Worm (Caenorhabditis elegans) whole organism, L1 larva: ENCODE results near the gene T10B5.8.
A peak's percentile ranks its signal among the peaks of the same experiment; 100 is the strongest.
"Not testable (repeated sequence)": the region's sequence is repeated elsewhere in the genome, so short reads cannot be mapped to it uniquely, and the experiment has no call there.

Experiments
- C04F5.9 ChIP-seq: sonication (generic microtip); optimal IDR thresholded peaks from 2 replicates; lab custom pipeline; 2016; ENCODE audit warnings: missing genetic modification characterization, missing compliant biosample characterization
- C16A3.4 ChIP-seq: fragments of 150-350 bp; optimal IDR thresholded peaks from 2 replicates; lab custom pipeline; 2014; ENCODE audit warnings: missing biosample characterization, missing genetic modification characterization
- Y116A8C.19 ChIP-seq: sonication (generic microtip); optimal IDR thresholded peaks from 2 replicates; lab custom pipeline; 2016; ENCODE audit warnings: missing compliant biosample characterization, missing genetic modification characterization, borderline replicate concordance
- ama-1 ChIP-seq: fragments of 150-350 bp; optimal IDR thresholded peaks from 2 replicates; lab custom pipeline; 2014
- ceh-82 ChIP-seq, 3 experiments: fragments of 150-350 bp in 1 of 3; sonication (generic microtip) in 2 of 3; optimal IDR thresholded peaks; 2 replicates each; lab custom pipeline; 2014 to 2017; ENCODE audit warnings: missing biosample characterization in 3 of 3, missing genetic modification characterization in 3 of 3
- ces-1 ChIP-seq: fragments of 150-350 bp; optimal IDR thresholded peaks from 2 replicates; lab custom pipeline; 2014; ENCODE audit warnings: missing biosample characterization, missing genetic modification reagents, missing genetic modification characterization
- dpl-1 ChIP-seq, 3 experiments: fragments of 150-350 bp in 2 of 3; sonication (generic microtip) in 1 of 3; optimal IDR thresholded peaks; 2 replicates each; lab custom pipeline; 2014 to 2017; ENCODE audit warnings: missing biosample characterization in 3 of 3, missing genetic modification characterization in 3 of 3, missing genetic modification reagents in 3 of 3
- dsc-1 ChIP-seq: sonication (generic microtip); optimal IDR thresholded peaks from 2 replicates; lab custom pipeline; 2016; ENCODE audit warnings: mild to moderate bottlenecking, missing genetic modification characterization, missing compliant biosample characterization
- efl-1 ChIP-seq, 4 experiments: fragments of 150-350 bp; optimal IDR thresholded peaks in 3 of 4; peaks in 1 of 4; 1 replicate in 1 of 4; 2 replicates in 3 of 4; lab custom pipeline; 2014; ENCODE audit warnings: missing biosample characterization in 2 of 4, missing genetic modification characterization in 2 of 4, missing genetic modification reagents in 2 of 4
- elt-2 ChIP-seq: sonication (generic microtip); optimal IDR thresholded peaks from 2 replicates; lab custom pipeline; 2016; ENCODE audit warnings: missing genetic modification characterization, mild to moderate bottlenecking, inconsistent platforms, missing compliant biosample characterization, missing genetic modification reagents
- ets-5 ChIP-seq: fragments of 200-800 bp; sonication (Bioruptor generic); IDR thresholded peaks from 2 replicates; pipeline ENCODE4 v1.3.6; 2022; ENCODE audit warnings: missing genetic modification characterization, missing compliant biosample characterization
- fkh-10 ChIP-seq: sonication (generic microtip); optimal IDR thresholded peaks from 2 replicates; lab custom pipeline; 2017; ENCODE audit warnings: missing biosample characterization, missing genetic modification reagents, missing genetic modification characterization
- fos-1 ChIP-seq: fragments of 150-350 bp; optimal IDR thresholded peaks from 2 replicates; lab custom pipeline; 2014; ENCODE audit warnings: missing biosample characterization, missing genetic modification characterization
- irx-1 ChIP-seq: sonication (generic microtip); optimal IDR thresholded peaks from 2 replicates; lab custom pipeline; 2016; ENCODE audit warnings: missing genetic modification characterization, missing compliant biosample characterization
- jun-1 ChIP-seq: fragments of 150-350 bp; optimal IDR thresholded peaks from 2 replicates; lab custom pipeline; 2014; ENCODE audit warnings: missing biosample characterization, missing genetic modification reagents, missing genetic modification characterization
- lin-35 ChIP-seq, 2 experiments: fragments of 150-350 bp; optimal IDR thresholded peaks; 2 replicates each; lab custom pipeline; 2014; ENCODE audit warnings: missing biosample characterization in 2 of 2, missing genetic modification characterization in 2 of 2, missing genetic modification reagents in 2 of 2
- lir-3 ChIP-seq: sonication (generic microtip); optimal IDR thresholded peaks from 2 replicates; lab custom pipeline; 2016; ENCODE audit warnings: mild to moderate bottlenecking, missing genetic modification characterization, moderate library complexity, missing compliant biosample characterization; ENCODE audit not compliant: poor library complexity
- lsy-2 ChIP-seq, 2 experiments: fragments of 150-350 bp; optimal IDR thresholded peaks; 2 replicates each; lab custom pipeline; 2014; ENCODE audit warnings: missing biosample characterization in 2 of 2, missing genetic modification characterization in 2 of 2
- mdl-1 ChIP-seq, 2 experiments: fragments of 150-350 bp; optimal IDR thresholded peaks; 2 replicates each; lab custom pipeline; 2014 to 2017; ENCODE audit warnings: missing biosample characterization in 2 of 2, missing genetic modification characterization in 2 of 2, inconsistent platforms in 1 of 2
- mep-1 ChIP-seq: fragments of 150-350 bp; optimal IDR thresholded peaks from 2 replicates; lab custom pipeline; 2014; ENCODE audit warnings: missing biosample characterization, missing genetic modification characterization
- nhr-19 ChIP-seq: fragments of 200-800 bp; sonication (Bioruptor generic); conservative IDR thresholded peaks from 2 replicates; pipeline ENCODE4 v1.3.6; 2022; ENCODE audit warnings: missing genetic modification characterization, missing compliant biosample characterization
- nhr-20 ChIP-seq: sonication (generic microtip); optimal IDR thresholded peaks from 2 replicates; lab custom pipeline; 2016; ENCODE audit warnings: mild to moderate bottlenecking, missing genetic modification characterization, missing compliant biosample characterization
- nhr-237 ChIP-seq: fragments of 150-350 bp; optimal IDR thresholded peaks from 2 replicates; lab custom pipeline; 2014; ENCODE audit warnings: missing biosample characterization, missing genetic modification characterization
- nhr-47 ChIP-seq: sonication (generic microtip); optimal IDR thresholded peaks from 2 replicates; lab custom pipeline; 2016; ENCODE audit warnings: mild to moderate bottlenecking, missing genetic modification characterization, moderate library complexity, missing compliant biosample characterization
- nhr-84 ChIP-seq: sonication (generic microtip); optimal IDR thresholded peaks from 2 replicates; lab custom pipeline; 2017; ENCODE audit warnings: missing biosample characterization, missing genetic modification characterization
- nhr-85 ChIP-seq: sonication (generic microtip); peaks from one replicate; lab custom pipeline; 2016; ENCODE audit warnings: missing genetic modification characterization, inconsistent platforms, missing compliant biosample characterization
- nhr-90 ChIP-seq: sonication (generic microtip); optimal IDR thresholded peaks from 2 replicates; lab custom pipeline; 2016; ENCODE audit warnings: mild to moderate bottlenecking, missing genetic modification characterization, missing compliant biosample characterization; ENCODE audit not compliant: poor library complexity
- pax-3 ChIP-seq: fragments of 200-800 bp; sonication (Bioruptor generic); optimal IDR thresholded peaks from 2 replicates; lab custom pipeline; 2018; ENCODE audit warnings: mild to moderate bottlenecking, missing genetic modification characterization, moderate library complexity, missing compliant biosample characterization
- rnt-1 ChIP-seq: sonication (generic microtip); optimal IDR thresholded peaks from 2 replicates; lab custom pipeline; 2016; ENCODE audit warnings: mild to moderate bottlenecking, missing genetic modification characterization, moderate library complexity, missing compliant biosample characterization
- skn-1 ChIP-seq: fragments of 150-350 bp; optimal IDR thresholded peaks from 2 replicates; lab custom pipeline; 2014; ENCODE audit warnings: missing biosample characterization, missing genetic modification characterization
- snpc-4 ChIP-seq: fragments of 150-350 bp; optimal IDR thresholded peaks from 2 replicates; lab custom pipeline; 2014; ENCODE audit warnings: missing biosample characterization, missing genetic modification characterization
- snu-23 ChIP-seq: sonication (generic microtip); optimal IDR thresholded peaks from 2 replicates; lab custom pipeline; 2016; ENCODE audit warnings: missing genetic modification characterization, missing compliant biosample characterization
- swsn-7 ChIP-seq: sonication (generic microtip); optimal IDR thresholded peaks from 2 replicates; lab custom pipeline; 2016; ENCODE audit warnings: missing genetic modification characterization, missing compliant biosample characterization
- tbx-2 ChIP-seq: sonication (generic microtip); optimal IDR thresholded peaks from 2 replicates; lab custom pipeline; 2016; ENCODE audit warnings: missing genetic modification characterization, missing compliant biosample characterization
- unc-130 ChIP-seq: fragments of 150-350 bp; optimal IDR thresholded peaks from 2 replicates; lab custom pipeline; 2017; ENCODE audit warnings: missing biosample characterization, missing genetic modification characterization, inconsistent platforms
- vab-15 ChIP-seq: sonication (generic microtip); optimal IDR thresholded peaks from 2 replicates; lab custom pipeline; 2017; ENCODE audit warnings: missing genotype, mild to moderate bottlenecking, missing genetic modification characterization, missing compliant biosample characterization
- xbp-1 ChIP-seq: sonication (generic microtip); optimal IDR thresholded peaks from 2 replicates; lab custom pipeline; 2016; ENCODE audit warnings: missing genetic modification characterization, missing compliant biosample characterization
- zag-1 ChIP-seq: fragments of 150-350 bp; optimal IDR thresholded peaks from 2 replicates; lab custom pipeline; 2014; ENCODE audit warnings: missing biosample characterization, missing genetic modification characterization
- ztf-11 ChIP-seq, 2 experiments: sonication (generic microtip); optimal IDR thresholded peaks; 2 replicates each; lab custom pipeline; 2016 to 2017; ENCODE audit warnings: missing genetic modification characterization in 2 of 2, missing biosample characterization in 1 of 2, missing compliant biosample characterization in 1 of 2
- ztf-4 ChIP-seq: fragments of 150-350 bp; optimal IDR thresholded peaks from 2 replicates; lab custom pipeline; 2014; ENCODE audit warnings: missing biosample characterization, missing genetic modification characterization

Gene T10B5.8

DNA sequence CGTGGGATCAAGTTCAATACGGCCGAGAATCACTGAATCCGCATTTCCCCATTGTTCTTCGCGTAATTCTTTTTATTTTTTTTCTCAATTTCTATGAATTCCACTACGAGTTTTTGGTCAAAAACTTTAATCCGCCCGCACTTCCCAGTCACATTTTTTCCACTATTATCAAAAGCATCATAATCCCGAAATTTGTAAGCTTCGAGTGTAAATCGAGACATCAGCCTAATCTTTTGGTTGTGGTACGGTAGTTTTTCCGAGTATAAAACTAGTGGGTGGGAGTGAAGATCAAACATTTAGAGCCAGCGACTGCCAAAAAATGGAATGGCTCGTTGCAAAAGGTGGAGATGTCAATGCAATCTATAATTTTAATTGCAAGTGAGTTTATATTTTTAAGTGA lies 34.7 kb upstream of the T10B5.8 start, which contains the start of gene srt-42:
TSS of gene srt-42 (plus strand) at position 301 of the 400 bp plus-strand sequence.
- TF ChIP-seq C04F5.9 (tag; lab: Kevin White, UChicago), result no peak
- TF ChIP-seq ztf-4 (tag; lab: Kevin White, UChicago), result no peak
- no peak for TF ChIP-seq nhr-237
- no peak for TF ChIP-seq elt-2 (tag; lab: Kevin White, UChicago)
- TF ChIP-seq nhr-47 (tag; lab: Kevin White, UChicago), result no peak
- no peak for TF ChIP-seq dsc-1
- TF ChIP-seq mep-1, result no peak
- TF ChIP-seq rnt-1, result no peak
- TF ChIP-seq ama-1 (lab: Kevin White, UChicago), result no peak
- TF ChIP-seq nhr-84 (tag; lab: Kevin White, UChicago), result no peak
- TF ChIP-seq jun-1 (tag; lab: Kevin White, UChicago), result no peak
- no peak for TF ChIP-seq fkh-10 (GFP tag; lab: Kevin White, UChicago)
- TF ChIP-seq zag-1, result no peak
- TF ChIP-seq unc-130 (tag; lab: Kevin White, UChicago), result no peak
- no peak for TF ChIP-seq lir-3 (tag; lab: Kevin White, UChicago)

ce11 chrV:1811035-1811434 lies 30.8 kb upstream of the T10B5.8 start, which contains the start of gene Y46H3A.4:
Y46H3A.4 (minus strand) TSS chrV:1811135.
- TF ChIP-seq C16A3.4 (tag; lab: Kevin White, UChicago), result no peak

ce11 chrV:1814784-1815183 lies 27.1 kb upstream of the T10B5.8 start, which contains the start of gene Y46H3A.5:
Y46H3A.5 (minus strand) TSS chrV:1814884.
- not testable (repeated sequence) for TF ChIP-seq ces-1 (GFP tag; lab: Kevin White, UChicago); lsy-2 (tag; optimal IDR thresholded peaks at IDR 0.05; lab: Kevin White, UChicago); swsn-7

DNA sequence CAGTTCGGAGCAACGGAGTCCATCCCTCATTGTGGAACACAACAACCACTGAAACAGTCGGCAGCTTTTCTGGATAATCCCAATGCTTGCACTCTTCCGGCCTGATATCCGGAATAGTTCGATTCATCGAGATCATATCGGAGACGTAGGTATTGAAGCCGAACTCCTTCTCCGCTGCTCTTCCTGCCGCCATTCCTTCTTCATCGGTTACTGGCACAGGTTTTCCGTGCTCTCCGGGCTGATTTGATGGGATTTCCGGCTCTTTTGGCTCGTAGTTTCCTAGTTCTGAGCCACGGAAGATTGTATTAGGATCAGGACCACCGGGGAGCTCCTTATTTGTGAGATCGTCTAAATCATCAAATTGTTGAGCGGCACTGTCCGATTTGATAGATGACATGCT lies 21.8 kb upstream of the T10B5.8 start:
- no peak for TF ChIP-seq ets-5 (GFP tag; lab: Robert Waterston, UW)
- no peak for TF ChIP-seq elt-2 (tag; lab: Kevin White, UChicago)
- TF ChIP-seq jun-1 (tag; lab: Kevin White, UChicago), result no peak
- no peak for TF ChIP-seq tbx-2
- TF ChIP-seq Y116A8C.19 (tag; lab: Kevin White, UChicago), result no peak
- no peak for TF ChIP-seq fos-1 (tag; lab: Kevin White, UChicago)
- no peak for TF ChIP-seq mdl-1 (tag; optimal IDR thresholded peaks at IDR 0.05; lab: Kevin White, UChicago)
- TF ChIP-seq irx-1 (tag; lab: Kevin White, UChicago), result no peak
- TF ChIP-seq snpc-4 (tag; lab: Kevin White, UChicago), result no peak
- TF ChIP-seq, all 84 proteins: peak for 0

DNA sequence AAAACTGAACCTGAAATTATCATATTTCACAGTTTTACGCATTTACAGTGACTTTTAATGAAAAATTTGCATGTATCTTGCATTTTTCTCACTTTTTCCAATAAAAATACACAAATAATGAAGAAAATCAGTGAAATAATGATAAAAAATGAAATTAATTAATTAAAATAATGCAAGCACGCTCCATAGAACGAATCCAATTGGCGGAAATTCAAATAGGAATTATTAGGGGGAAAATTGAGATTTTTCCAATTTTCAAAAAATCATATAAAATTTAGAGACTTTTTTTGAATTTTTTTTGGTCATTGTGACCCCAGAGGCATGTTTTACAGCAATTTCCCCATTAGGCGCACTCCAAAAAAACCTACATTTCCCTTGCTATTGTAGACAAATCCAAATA lies 21.1 kb upstream of the T10B5.8 start:
- TF ChIP-seq ztf-11 (tag; optimal IDR thresholded peaks at IDR 0.05; lab: Kevin White, UChicago) (no peak), dpl-1 (GFP tag; optimal IDR thresholded peaks at IDR 0.05; lab: Kevin White, UChicago) (peak in 1 of 3 experiments; percentile 2), lin-35 (GFP tag; optimal IDR thresholded peaks at IDR 0.05; lab: Kevin White, UChicago) (peak in 1 of 2 experiments; percentile 1), efl-1 (optimal IDR thresholded peaks at IDR 0.05; lab: Kevin White, UChicago) (peak in 1 of 2 experiments; percentile 2), efl-1 (GFP tag; optimal IDR thresholded peaks at IDR 0.05 in 1 of 2; lab: Kevin White, UChicago) (peak; percentile 35 to 94)
- TF ChIP-seq, all 84 proteins: peak for 3

DNA sequence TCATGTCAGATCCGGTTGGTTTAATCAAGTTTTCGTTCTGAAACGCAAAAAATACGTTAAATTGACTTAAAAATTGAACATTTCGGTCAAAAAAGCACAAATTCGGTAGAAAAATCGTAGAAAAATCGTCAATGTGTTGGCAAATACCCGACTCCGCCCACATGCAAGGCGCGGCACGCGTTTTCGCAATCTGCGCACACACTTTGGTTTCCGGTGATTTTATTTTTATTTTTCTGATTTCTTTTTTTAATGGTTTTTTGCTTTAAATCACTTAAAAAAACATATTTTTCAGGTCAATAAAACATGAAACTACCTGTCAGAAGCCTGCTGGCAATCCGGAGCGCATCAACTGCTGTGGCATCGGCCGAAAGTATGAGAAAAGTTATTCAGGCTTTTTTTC lies 20.6 kb upstream of the T10B5.8 start, which contains the start of the genes gly-7 and mrpl-39:
TSS of gene gly-7 (minus strand) at position 37 of the 400 bp plus-strand sequence.
TSS of gene mrpl-39 (plus strand) at position 293 of the 400 bp plus-strand sequence.
- peak; percentile 21 to 52 for TF ChIP-seq efl-1 (optimal IDR thresholded peaks at IDR 0.05; lab: Kevin White, UChicago)
- TF ChIP-seq efl-1 (GFP tag; optimal IDR thresholded peaks at IDR 0.05 in 1 of 2; lab: Kevin White, UChicago), result peak; percentile 45 to 93
- TF ChIP-seq nhr-90 (tag; lab: Kevin White, UChicago), result peak; percentile 2
- TF ChIP-seq nhr-20 (tag; lab: Kevin White, UChicago), result peak; percentile 30
- TF ChIP-seq unc-130 (tag; lab: Kevin White, UChicago), result peak; percentile 20
- no peak; the same call in 1 of the 2 replicates for TF ChIP-seq nhr-19 (GFP tag; lab: Robert Waterston, UW)
- TF ChIP-seq rnt-1, result peak; percentile 53
- TF ChIP-seq ceh-82 (tag; optimal IDR thresholded peaks at IDR 0.05; lab: Kevin White, UChicago), result peak in 1 of 3 experiments; percentile 27
- peak; percentile 6 for TF ChIP-seq nhr-85 (tag; lab: Kevin White, UChicago)
- peak in 1 of 2 experiments; percentile 27 for TF ChIP-seq lsy-2 (tag; optimal IDR thresholded peaks at IDR 0.05; lab: Kevin White, UChicago)
- TF ChIP-seq skn-1 (tag; lab: Kevin White, UChicago), result peak; percentile 34
- TF ChIP-seq pax-3 (tag; lab: Kevin White, UChicago), result no peak
- TF ChIP-seq dpl-1 (GFP tag; optimal IDR thresholded peaks at IDR 0.05; lab: Kevin White, UChicago), result peak in 2 of 3 experiments; percentile 34 to 48
- TF ChIP-seq lin-35 (GFP tag; optimal IDR thresholded peaks at IDR 0.05; lab: Kevin White, UChicago), result peak; percentile 15 to 52
- TF ChIP-seq tbx-2, result peak; percentile 32
- no peak for TF ChIP-seq jun-1 (tag; lab: Kevin White, UChicago)
- TF ChIP-seq swsn-7, result peak; percentile 11
- peak; percentile 28 for TF ChIP-seq xbp-1
- peak; percentile 33 for TF ChIP-seq nhr-47 (tag; lab: Kevin White, UChicago)
- TF ChIP-seq C16A3.4 (tag; lab: Kevin White, UChicago), result peak; percentile 11
- TF ChIP-seq snu-23 (GFP tag; lab: Kevin White, UChicago), result peak; percentile 48
- no peak for TF ChIP-seq vab-15
